Worm (Caenorhabditis elegans) whole organism, young adult: ENCODE data around the gene srz-71.

Experiments
- C17E4.6 ChIP-seq: fragments of 200-800 bp; sonication (Bioruptor generic); IDR thresholded peaks from 2 replicates; pipeline ENCODE4 v1.3.6; 2022; ENCODE audit warnings: missing genetic modification reagents, missing genetic modification characterization, missing compliant biosample characterization
- F23B12.7 ChIP-seq: sonication (generic microtip); optimal IDR thresholded peaks from 2 replicates; lab custom pipeline; 2017; ENCODE audit warnings: missing genetic modification characterization, mild to moderate bottlenecking, missing compliant biosample characterization, antibody characterized with exemption, moderate library complexity; ENCODE audit not compliant: insufficient read depth
- F39B2.1 ChIP-seq: fragments of 200-800 bp; sonication (Bioruptor generic); IDR thresholded peaks from 2 replicates; pipeline ENCODE4 v1.3.6; 2022; ENCODE audit warnings: missing genetic modification reagents, missing genetic modification characterization, missing compliant biosample characterization
- K11D2.4 ChIP-seq: fragments of 200-800 bp; sonication (Bioruptor generic); IDR thresholded peaks from 2 replicates; pipeline ENCODE4 v1.3.6; 2022; ENCODE audit warnings: missing genetic modification reagents, missing genetic modification characterization, missing compliant biosample characterization
- K12H6.12 ChIP-seq: fragments of 200-800 bp; sonication (Bioruptor generic); optimal IDR thresholded peaks from 2 replicates; lab custom pipeline; 2018; ENCODE audit warnings: mild to moderate bottlenecking, missing genetic modification characterization, missing compliant biosample characterization
- T07F8.4 ChIP-seq: sonication (generic microtip); optimal IDR thresholded peaks from 2 replicates; lab custom pipeline; 2016; ENCODE audit warnings: mild to moderate bottlenecking, missing genetic modification characterization, moderate library complexity, missing compliant biosample characterization
- Y53F4B.3 ChIP-seq: fragments of 200-800 bp; sonication (Bioruptor generic); IDR thresholded peaks from 2 replicates; pipeline ENCODE4 v1.3.6; 2022; ENCODE audit warnings: missing genetic modification reagents, missing genetic modification characterization, missing compliant biosample characterization
- Y56A3A.18 ChIP-seq: fragments of 200-800 bp; sonication (Bioruptor generic); IDR thresholded peaks from 2 replicates; pipeline ENCODE4 v1.3.6; 2022; ENCODE audit warnings: missing genetic modification reagents, missing genetic modification characterization, missing compliant biosample characterization
- ama-1 ChIP-seq, 3 experiments: fragments of 150-350 bp in 1 of 3; sonication (generic microtip) in 2 of 3; optimal IDR thresholded peaks; 2 replicates each; lab custom pipeline; 2014 to 2018; ENCODE audit warnings: missing biosample characterization in 2 of 3, missing genetic modification characterization in 2 of 3, missing genetic modification reagents in 2 of 3
- aptf-2 ChIP-seq: fragments of 200-800 bp; sonication (Bioruptor generic); conservative IDR thresholded peaks from 2 replicates; pipeline ENCODE4 v1.3.6; 2022; ENCODE audit warnings: missing genetic modification reagents, missing genetic modification characterization, missing compliant biosample characterization
- attf-3 ChIP-seq: fragments of 200-800 bp; sonication (Bioruptor generic); conservative IDR thresholded peaks from 2 replicates; pipeline ENCODE4 v1.3.6; 2022; ENCODE audit warnings: missing genetic modification reagents, missing genetic modification characterization, missing compliant biosample characterization
- bed-1 ChIP-seq: fragments of 200-800 bp; sonication (Bioruptor generic); IDR thresholded peaks from 2 replicates; pipeline ENCODE4 v1.3.6; 2022; ENCODE audit warnings: missing genetic modification reagents, missing genetic modification characterization, missing compliant biosample characterization
- ccch-3 ChIP-seq: fragments of 200-800 bp; sonication (Bioruptor generic); optimal IDR thresholded peaks from 2 replicates; lab custom pipeline; 2018; ENCODE audit warnings: mild to moderate bottlenecking, missing genetic modification characterization, missing compliant biosample characterization
- cebp-2 ChIP-seq: fragments of 200-800 bp; sonication (Bioruptor generic); IDR thresholded peaks from 2 replicates; pipeline ENCODE4 v1.3.6; 2022; ENCODE audit warnings: missing genetic modification characterization, missing compliant biosample characterization
- ceh-91 ChIP-seq: fragments of 200-800 bp; sonication (Bioruptor generic); IDR thresholded peaks from 2 replicates; pipeline ENCODE4 v1.3.6; 2022; ENCODE audit warnings: missing genetic modification reagents, missing genetic modification characterization, missing compliant biosample characterization
- chd-7 ChIP-seq: sonication (generic microtip); optimal IDR thresholded peaks from 2 replicates; lab custom pipeline; 2016; ENCODE audit warnings: mild to moderate bottlenecking, missing genetic modification characterization, moderate library complexity, missing compliant biosample characterization
- die-1 ChIP-seq: sonication (generic microtip); optimal IDR thresholded peaks from 2 replicates; lab custom pipeline; 2016; ENCODE audit warnings: missing genotype, mild to moderate bottlenecking, missing genetic modification characterization, missing compliant biosample characterization
- dox-1 ChIP-seq: fragments of 200-800 bp; sonication (Bioruptor generic); IDR thresholded peaks from 2 replicates; pipeline ENCODE4 v1.3.6; 2022; ENCODE audit warnings: missing genetic modification reagents, missing genetic modification characterization, missing compliant biosample characterization
- dpff-1 ChIP-seq: sonication (generic microtip); optimal IDR thresholded peaks from 2 replicates; lab custom pipeline; 2017; ENCODE audit warnings: mild to moderate bottlenecking, missing genetic modification characterization, missing compliant biosample characterization
- efl-1 ChIP-seq: fragments of 150-350 bp; optimal IDR thresholded peaks from 2 replicates; lab custom pipeline; 2014; ENCODE audit warnings: missing biosample characterization, missing genetic modification reagents, missing genetic modification characterization
- egl-44 ChIP-seq: fragments of 200-800 bp; sonication (Bioruptor generic); IDR thresholded peaks from 2 replicates; pipeline ENCODE4 v1.3.6; 2022; ENCODE audit warnings: missing genetic modification reagents, missing genetic modification characterization, missing compliant biosample characterization
- gei-17 ChIP-seq: fragments of 200-800 bp; sonication (Bioruptor generic); optimal IDR thresholded peaks from 2 replicates; lab custom pipeline; 2018; ENCODE audit warnings: mild to moderate bottlenecking, missing genetic modification characterization, missing compliant biosample characterization
- hmg-20 ChIP-seq: fragments of 200-800 bp; sonication (Bioruptor generic); IDR thresholded peaks from 2 replicates; pipeline ENCODE4 v1.3.6; 2022; ENCODE audit warnings: missing genetic modification reagents, missing genetic modification characterization, missing compliant biosample characterization
- hrde-1 ChIP-seq: sonication (generic microtip); optimal IDR thresholded peaks from 2 replicates; lab custom pipeline; 2016; ENCODE audit warnings: missing genetic modification characterization, mild to moderate bottlenecking, missing compliant biosample characterization, moderate library complexity, missing genotype, missing genetic modification reagents, borderline replicate concordance
- lag-1 ChIP-seq: fragments of 200-800 bp; sonication (Bioruptor generic); IDR thresholded peaks from 2 replicates; pipeline ENCODE4 v1.3.6; 2022; ENCODE audit warnings: missing genetic modification reagents, missing genetic modification characterization, missing compliant biosample characterization
- let-607 ChIP-seq, 2 experiments: fragments of 200-800 bp in 1 of 2; sonication (Bioruptor generic) in 1 of 2; sonication (generic microtip) in 1 of 2; optimal IDR thresholded peaks; 2 replicates each; lab custom pipeline; 2016 to 2018; ENCODE audit warnings: mild to moderate bottlenecking in 2 of 2, missing compliant biosample characterization in 2 of 2, missing genetic modification characterization in 2 of 2, moderate library complexity in 2 of 2, missing genotype in 1 of 2
- lin-54 ChIP-seq: fragments of 200-800 bp; sonication (Bioruptor generic); optimal IDR thresholded peaks from 2 replicates; lab custom pipeline; 2018; ENCODE audit warnings: mild to moderate bottlenecking, missing genetic modification characterization, missing compliant biosample characterization
- lir-1 ChIP-seq: fragments of 200-800 bp; sonication (Bioruptor generic); conservative IDR thresholded peaks from 2 replicates; pipeline ENCODE4 v1.3.6; 2022; ENCODE audit warnings: missing genetic modification reagents, missing genetic modification characterization, missing compliant biosample characterization
- lsy-27 ChIP-seq: sonication (generic microtip); optimal IDR thresholded peaks from 2 replicates; lab custom pipeline; 2017; ENCODE audit warnings: missing genetic modification characterization, mild to moderate bottlenecking, missing compliant biosample characterization, antibody characterized with exemption, missing genotype, borderline replicate concordance; ENCODE audit not compliant: insufficient read depth
- madf-10 ChIP-seq: sonication (generic microtip); optimal IDR thresholded peaks from 2 replicates; lab custom pipeline; 2016; ENCODE audit warnings: mild to moderate bottlenecking, missing genetic modification characterization, missing compliant biosample characterization
- madf-3 ChIP-seq: fragments of 200-800 bp; sonication (Bioruptor generic); IDR thresholded peaks from 2 replicates; pipeline ENCODE4 v1.3.6; 2022; ENCODE audit warnings: missing genetic modification reagents, missing genetic modification characterization, missing compliant biosample characterization
- madf-6 ChIP-seq: fragments of 200-800 bp; sonication (Bioruptor generic); IDR thresholded peaks from 2 replicates; pipeline ENCODE4 v1.3.6; 2022; ENCODE audit warnings: missing genetic modification reagents, missing genetic modification characterization, missing compliant biosample characterization
- nfya-2 ChIP-seq: fragments of 200-800 bp; sonication (Bioruptor generic); IDR thresholded peaks from 2 replicates; pipeline ENCODE4 v1.3.6; 2022; ENCODE audit warnings: missing genetic modification reagents, missing genetic modification characterization, missing compliant biosample characterization
- nhr-80 ChIP-seq: sonication (generic microtip); optimal IDR thresholded peaks from 2 replicates; lab custom pipeline; 2016; ENCODE audit warnings: missing genetic modification characterization, missing compliant biosample characterization
- rcor-1 ChIP-seq: fragments of 200-800 bp; sonication (Bioruptor generic); IDR thresholded peaks from 2 replicates; pipeline ENCODE4 v1.3.6; 2022; ENCODE audit warnings: missing genetic modification reagents, missing genetic modification characterization, missing compliant biosample characterization
- sptf-2 ChIP-seq: fragments of 200-800 bp; sonication (Bioruptor generic); optimal IDR thresholded peaks from 2 replicates; lab custom pipeline; 2018; ENCODE audit warnings: mild to moderate bottlenecking, missing genetic modification characterization, missing compliant biosample characterization
- tbx-9 ChIP-seq: sonication (generic microtip); optimal IDR thresholded peaks from 2 replicates; lab custom pipeline; 2016; ENCODE audit warnings: borderline replicate concordance, missing genetic modification characterization, inconsistent platforms, missing compliant biosample characterization
- tlf-1 ChIP-seq: fragments of 200-800 bp; sonication (Bioruptor generic); optimal IDR thresholded peaks from 2 replicates; lab custom pipeline; 2018; ENCODE audit warnings: mild to moderate bottlenecking, missing genetic modification characterization, missing compliant biosample characterization
- unc-130 ChIP-seq: sonication (generic microtip); optimal IDR thresholded peaks from 2 replicates; lab custom pipeline; 2016; ENCODE audit warnings: missing genetic modification reagents, missing genetic modification characterization, missing compliant biosample characterization
- unc-62 ChIP-seq: fragments of 150-350 bp; optimal IDR thresholded peaks from 2 replicates; lab custom pipeline; 2014; ENCODE audit warnings: missing biosample characterization, missing genetic modification reagents, missing genetic modification characterization
- ztf-22 ChIP-seq: fragments of 200-800 bp; sonication (Bioruptor generic); optimal IDR thresholded peaks from 2 replicates; lab custom pipeline; 2018; ENCODE audit warnings: mild to moderate bottlenecking, missing genetic modification characterization, moderate library complexity, missing compliant biosample characterization
- ztf-25 ChIP-seq: fragments of 200-800 bp; sonication (Bioruptor generic); IDR thresholded peaks from 2 replicates; pipeline ENCODE4 v1.3.6; 2022; ENCODE audit warnings: missing genetic modification reagents, missing genetic modification characterization, missing compliant biosample characterization
- ztf-26 ChIP-seq: sonication (generic microtip); optimal IDR thresholded peaks from 2 replicates; lab custom pipeline; 2017; ENCODE audit warnings: missing genetic modification characterization, missing compliant biosample characterization
- ztf-3 ChIP-seq: fragments of 200-800 bp; sonication (Bioruptor generic); optimal IDR thresholded peaks from 2 replicates; lab custom pipeline; 2018; ENCODE audit warnings: mild to moderate bottlenecking, missing genetic modification characterization, missing compliant biosample characterization
- ztf-6 ChIP-seq: fragments of 200-800 bp; sonication (Bioruptor generic); IDR thresholded peaks from 2 replicates; pipeline ENCODE4 v1.3.6; 2022; ENCODE audit warnings: missing genetic modification reagents, missing genetic modification characterization, missing compliant biosample characterization

srz-71 gene

ce11 chrIV:16332585-16332984 lies at the start of gene srz-71:
srz-71 (plus strand) TSS chrIV:16332885.
- TF ChIP-seq ama-1 (optimal IDR thresholded peaks at IDR 0.05; lab: Kevin White, UChicago) (no peak), ama-1 (GFP tag; optimal IDR thresholded peaks at IDR 0.05; lab: Kevin White, UChicago) (no peak), madf-10 (tag; lab: Kevin White, UChicago) (no peak)

ce11 chrIV:16290745-16291144 lies 41.9 kb upstream of the srz-71 start, which contains the start of gene srz-75:
srz-75 (minus strand) TSS chrIV:16290845.
- TF ChIP-seq T07F8.4 (no peak), chd-7 (tag; lab: Kevin White, UChicago) (no peak), hrde-1 (no peak), ccch-3 (no peak), C17E4.6 (GFP tag; lab: Robert Waterston, UW) (no peak), rcor-1 (GFP tag; lab: Robert Waterston, UW) (no peak), madf-6 (no peak), hmg-20 (GFP tag; lab: Robert Waterston, UW) (no peak), ztf-3 (GFP tag; lab: Kevin White, UChicago) (no peak), egl-44 (GFP tag; lab: Robert Waterston, UW) (no peak), K11D2.4 (GFP tag; lab: Robert Waterston, UW) (no peak), F39B2.1 (GFP tag; lab: Robert Waterston, UW) (no peak), attf-3 (GFP tag; lab: Robert Waterston, UW) (no peak), unc-62 (GFP tag; lab: Kevin White, UChicago) (no peak)

- TF ChIP-seq ztf-22 (GFP tag; lab: Kevin White, UChicago): no peak
- TF ChIP-seq tbx-9 (tag; lab: Kevin White, UChicago): no peak
- TF ChIP-seq ceh-91 (GFP tag; lab: Robert Waterston, UW): no peak
- no peak for TF ChIP-seq ztf-25 (GFP tag; lab: Robert Waterston, UW)
- no peak for TF ChIP-seq let-607 (tag; optimal IDR thresholded peaks at IDR 0.05; lab: Kevin White, UChicago)
- TF ChIP-seq sptf-2 (GFP tag; lab: Kevin White, UChicago): no peak
- TF ChIP-seq unc-130 (GFP tag; lab: Kevin White, UChicago): no peak
- TF ChIP-seq dpff-1 (tag; lab: Kevin White, UChicago): no peak
- no peak for TF ChIP-seq aptf-2 (GFP tag; lab: Robert Waterston, UW)
- TF ChIP-seq nfya-2 (GFP tag; lab: Robert Waterston, UW): no peak
- no peak for TF ChIP-seq ztf-6 (GFP tag; lab: Robert Waterston, UW)
- no peak for TF ChIP-seq lir-1 (GFP tag; lab: Robert Waterston, UW)
- TF ChIP-seq tlf-1 (GFP tag; lab: Kevin White, UChicago): no peak
- TF ChIP-seq Y56A3A.18 (GFP tag; lab: Robert Waterston, UW): no peak
- no peak for TF ChIP-seq cebp-2 (GFP tag; lab: Robert Waterston, UW)
- no peak for TF ChIP-seq K12H6.12 (tag; lab: Kevin White, UChicago)
- TF ChIP-seq dox-1 (GFP tag; lab: Robert Waterston, UW): no peak
- no peak for TF ChIP-seq gei-17 (GFP tag; lab: Kevin White, UChicago)
- TF ChIP-seq lag-1: no peak
Observed at ce11 chrIV:16293889-16294288, 38.8 kb upstream of the srz-71 start.

ce11 chrIV:16298851-16299250 lies 33.8 kb upstream of the srz-71 start, which contains the start of gene srz-72:
srz-72 (plus strand) TSS chrIV:16299151.
- no peak for TF ChIP-seq die-1 (tag; lab: Kevin White, UChicago)
- no peak for TF ChIP-seq F23B12.7 (tag; lab: Kevin White, UChicago)
- no peak for TF ChIP-seq ccch-3
- no peak for TF ChIP-seq bed-1 (GFP tag; lab: Robert Waterston, UW)
- no peak for TF ChIP-seq madf-3 (GFP tag; lab: Robert Waterston, UW)
- TF ChIP-seq nhr-80 (tag; lab: Kevin White, UChicago): no peak
- no peak for TF ChIP-seq lin-54 (GFP tag; lab: Kevin White, UChicago)
- TF ChIP-seq ztf-26 (tag; lab: Kevin White, UChicago): no peak
- no peak for TF ChIP-seq efl-1
- no peak for TF ChIP-seq Y53F4B.3 (GFP tag; lab: Robert Waterston, UW)
- no peak for TF ChIP-seq unc-62 (GFP tag; lab: Kevin White, UChicago)
- TF ChIP-seq lsy-27 (tag; lab: Kevin White, UChicago): no peak
